Fruit fly (Drosophila melanogaster) whole organism, embryonic: Measurements from ENCODE around the gene CG32271.

Source experiments
- ATbp ChIP-seq: fragments of 200-800 bp; sonication (Bioruptor generic); optimal IDR thresholded peaks from 2 replicates; lab custom pipeline; 2017; ENCODE audit warnings: missing biosample characterization, mild to moderate bottlenecking, missing genetic modification characterization, missing genetic modification reagents
- CG1024 ChIP-seq: fragments of 200-800 bp; sonication (Bioruptor generic); IDR thresholded peaks from 2 replicates; pipeline ENCODE4 v1.3.6; 2022; ENCODE audit warnings: missing biosample characterization, missing genetic modification characterization
- CG10959 ChIP-seq: fragments of 200-800 bp; sonication (Bioruptor generic); IDR thresholded peaks from 2 replicates; pipeline ENCODE4 v1.3.6; 2022; ENCODE audit warnings: missing biosample characterization, missing genetic modification characterization
- CG11695 ChIP-seq: fragments of 200-800 bp; sonication (Bioruptor generic); IDR thresholded peaks from 3 replicates; pipeline ENCODE4 v1.3.6; 2022; ENCODE audit warnings: missing biosample characterization, missing genetic modification characterization
- CG12744 ChIP-seq: fragments of 200-800 bp; sonication (Bioruptor generic); optimal IDR thresholded peaks from 2 replicates; lab custom pipeline; 2016; ENCODE audit warnings: missing biosample characterization, missing genetic modification characterization
- CG13287 ChIP-seq: fragments of 200-800 bp; sonication (Bioruptor generic); IDR thresholded peaks from 2 replicates; pipeline ENCODE4 v1.3.6; 2022; ENCODE audit warnings: missing biosample characterization, missing genetic modification characterization; ENCODE audit not compliant: partially characterized antibody
- CG13894 ChIP-seq: fragments of 200-800 bp; sonication (Bioruptor generic); optimal IDR thresholded peaks from 3 replicates; lab custom pipeline; 2018; ENCODE audit warnings: missing biosample characterization, mild to moderate bottlenecking, missing genetic modification characterization, moderate library complexity
- CG17385 ChIP-seq: fragments of 200-800 bp; sonication (Bioruptor generic); optimal IDR thresholded peaks from 3 replicates; lab custom pipeline; 2018; ENCODE audit warnings: missing biosample characterization, mild to moderate bottlenecking, missing genetic modification characterization
- CG17802 ChIP-seq: fragments of 200-800 bp; sonication (Bioruptor generic); optimal IDR thresholded peaks from 2 replicates; lab custom pipeline; 2018; ENCODE audit warnings: missing biosample characterization, mild to moderate bottlenecking, missing genetic modification characterization, moderate library complexity
- CG31365 ChIP-seq: fragments of 200-800 bp; sonication (Bioruptor generic); optimal IDR thresholded peaks from 2 replicates; lab custom pipeline; 2018; ENCODE audit warnings: missing biosample characterization, mild to moderate bottlenecking, missing genetic modification characterization
- CG32772 ChIP-seq: fragments of 200-800 bp; sonication (Bioruptor generic); IDR thresholded peaks from 2 replicates; pipeline ENCODE4 v1.3.6; 2022; ENCODE audit warnings: missing biosample characterization, missing genetic modification characterization
- CG4730 ChIP-seq: fragments of 200-800 bp; sonication (Bioruptor generic); IDR thresholded peaks from 2 replicates; pipeline ENCODE4 v1.3.6; 2022; ENCODE audit warnings: missing biosample characterization, missing genetic modification characterization
- CG6272 ChIP-seq: fragments of 200-800 bp; sonication (Bioruptor generic); IDR thresholded peaks from 2 replicates; pipeline ENCODE4 v1.3.6; 2022; ENCODE audit warnings: missing biosample characterization, missing genetic modification characterization
- CG7928 ChIP-seq: fragments of 200-800 bp; sonication (Bioruptor generic); optimal IDR thresholded peaks from 2 replicates; lab custom pipeline; 2017; ENCODE audit warnings: missing biosample characterization, mild to moderate bottlenecking, missing genetic modification characterization
- CG8290 ChIP-seq, 3 experiments: fragments of 200-800 bp; sonication (Bioruptor generic); optimal IDR thresholded peaks; 2 replicates each; lab custom pipeline; 2016 to 2019; ENCODE audit warnings: missing biosample characterization in 3 of 3, missing genetic modification characterization in 3 of 3, mild to moderate bottlenecking in 2 of 3, moderate library complexity in 1 of 3
- CG8359 ChIP-seq: fragments of 200-800 bp; sonication (Bioruptor generic); optimal IDR thresholded peaks from 2 replicates; lab custom pipeline; 2017; ENCODE audit warnings: missing biosample characterization, mild to moderate bottlenecking, missing genetic modification characterization, borderline replicate concordance
- Camta ChIP-seq: fragments of 200-800 bp; sonication (Bioruptor generic); optimal IDR thresholded peaks from 2 replicates; lab custom pipeline; 2016; ENCODE audit warnings: missing biosample characterization, missing genetic modification characterization
- D19B ChIP-seq: fragments of 200-800 bp; sonication (Bioruptor generic); optimal IDR thresholded peaks from 2 replicates; lab custom pipeline; 2017; ENCODE audit warnings: missing biosample characterization, mild to moderate bottlenecking, missing genetic modification characterization
- E2f1 ChIP-seq: fragments of 200-800 bp; sonication (Bioruptor generic); IDR thresholded peaks from 2 replicates; pipeline ENCODE4 v1.3.6; 2022; ENCODE audit warnings: missing biosample characterization, missing genetic modification characterization
- Eip74EF ChIP-seq, 2 experiments: fragments of 200-800 bp in 1 of 2; fragments of >200 bp in 1 of 2; sonication (Bioruptor generic) in 1 of 2; optimal IDR thresholded peaks; 2 replicates each; lab custom pipeline; 2017 to 2019; ENCODE audit warnings: missing biosample characterization in 2 of 2, missing genetic modification characterization in 2 of 2, mild to moderate bottlenecking in 1 of 2, moderate library complexity in 1 of 2
- Ets65A ChIP-seq: fragments of 200-800 bp; sonication (Bioruptor generic); peaks from one replicate; lab custom pipeline; 2016; ENCODE audit warnings: missing biosample characterization, missing genetic modification characterization
- Ets97D ChIP-seq: fragments of 200-800 bp; sonication (Bioruptor generic); optimal IDR thresholded peaks from 3 replicates; lab custom pipeline; 2016; ENCODE audit warnings: missing biosample characterization, missing genetic modification characterization
- Fer3 ChIP-seq: fragments of 200-800 bp; sonication (Bioruptor generic); optimal IDR thresholded peaks from 2 replicates; lab custom pipeline; 2018; ENCODE audit warnings: missing biosample characterization, mild to moderate bottlenecking, missing genetic modification characterization, moderate library complexity
- HmgD ChIP-seq: fragments of 200-800 bp; sonication (Bioruptor generic); optimal IDR thresholded peaks from 3 replicates; lab custom pipeline; 2016; ENCODE audit warnings: missing biosample characterization, missing genetic modification characterization
- Kr ChIP-seq: fragments of 200-800 bp; sonication (Bioruptor generic); optimal IDR thresholded peaks from 2 replicates; lab custom pipeline; 2017; ENCODE audit warnings: missing biosample characterization, mild to moderate bottlenecking, missing genetic modification characterization
- Nf-YB ChIP-seq: fragments of 200-800 bp; sonication (Bioruptor generic); optimal IDR thresholded peaks from 3 replicates; lab custom pipeline; 2019; ENCODE audit warnings: missing biosample characterization, mild to moderate bottlenecking, missing genetic modification characterization, moderate library complexity
- Nf-YC ChIP-seq: fragments of 200-800 bp; optimal IDR thresholded peaks from 3 replicates; lab custom pipeline; 2019; ENCODE audit warnings: missing biosample characterization, mild to moderate bottlenecking, missing genetic modification characterization, moderate library complexity
- NfI ChIP-seq: fragments of 200-800 bp; sonication (Bioruptor generic); optimal IDR thresholded peaks from 3 replicates; lab custom pipeline; 2018; ENCODE audit warnings: missing biosample characterization, mild to moderate bottlenecking, missing genetic modification characterization, moderate library complexity
- PHDP ChIP-seq: fragments of 200-800 bp; sonication (Bioruptor generic); optimal IDR thresholded peaks from 3 replicates; lab custom pipeline; 2018; ENCODE audit warnings: missing biosample characterization, mild to moderate bottlenecking, missing genetic modification characterization, moderate library complexity
- Poxn ChIP-seq: fragments of 200-800 bp; sonication (Bioruptor generic); IDR thresholded peaks from 2 replicates; pipeline ENCODE4 v1.3.6; 2022; ENCODE audit warnings: missing biosample characterization, missing genetic modification characterization
- ab ChIP-seq: fragments of 200-800 bp; sonication (Bioruptor generic); optimal IDR thresholded peaks from 2 replicates; lab custom pipeline; 2016; ENCODE audit warnings: missing biosample characterization, missing genetic modification characterization
- ci ChIP-seq: fragments of 200-800 bp; sonication (Bioruptor generic); IDR thresholded peaks from 3 replicates; pipeline ENCODE4 v1.3.6; 2022; ENCODE audit warnings: missing biosample characterization, missing genetic modification characterization
- dati ChIP-seq: fragments of 200-800 bp; sonication (Bioruptor generic); IDR thresholded peaks from 2 replicates; pipeline ENCODE4 v1.3.6; 2022; ENCODE audit warnings: missing biosample characterization, missing genetic modification characterization
- disco-r ChIP-seq: fragments of 200-800 bp; sonication (Bioruptor generic); optimal IDR thresholded peaks from 2 replicates; lab custom pipeline; 2016; ENCODE audit warnings: missing biosample characterization, missing genetic modification characterization
- dysf ChIP-seq: fragments of 200-800 bp; sonication (Bioruptor generic); IDR thresholded peaks from 3 replicates; pipeline ENCODE4 v1.3.6; 2022; ENCODE audit warnings: missing biosample characterization, missing genetic modification characterization
- ems ChIP-seq: fragments of 200-800 bp; sonication (Bioruptor generic); optimal IDR thresholded peaks from 3 replicates; lab custom pipeline; 2016; ENCODE audit warnings: missing biosample characterization, missing genetic modification characterization
- her ChIP-seq: fragments of 200-800 bp; sonication (Bioruptor generic); optimal IDR thresholded peaks from 2 replicates; lab custom pipeline; 2016; ENCODE audit warnings: missing biosample characterization, missing genetic modification characterization
- jing ChIP-seq: fragments of 200-800 bp; sonication (Bioruptor generic); optimal IDR thresholded peaks from 2 replicates; lab custom pipeline; 2018; ENCODE audit warnings: missing biosample characterization, mild to moderate bottlenecking, missing genetic modification characterization
- lmd ChIP-seq: fragments of 200-800 bp; sonication (Bioruptor generic); IDR thresholded peaks from 2 replicates; pipeline ENCODE4 v1.3.6; 2022; ENCODE audit warnings: missing biosample characterization, missing genetic modification characterization
- nom ChIP-seq: fragments of 200-800 bp; sonication (Bioruptor generic); optimal IDR thresholded peaks from 2 replicates; lab custom pipeline; 2017; ENCODE audit warnings: missing biosample characterization, missing genetic modification characterization, mild to moderate bottlenecking, moderate library complexity, missing genetic modification reagents
- odd ChIP-seq: fragments of 200-800 bp; sonication (Bioruptor generic); optimal IDR thresholded peaks from 2 replicates; lab custom pipeline; 2017; ENCODE audit warnings: missing biosample characterization, mild to moderate bottlenecking, missing genetic modification characterization
- pfk ChIP-seq: fragments of 200-800 bp; sonication (Bioruptor generic); optimal IDR thresholded peaks from 2 replicates; lab custom pipeline; 2018; ENCODE audit warnings: missing biosample characterization, mild to moderate bottlenecking, missing genetic modification characterization, moderate library complexity
- pita ChIP-seq: fragments of 200-800 bp; sonication (Bioruptor generic); optimal IDR thresholded peaks from 2 replicates; lab custom pipeline; 2017; ENCODE audit warnings: missing biosample characterization, mild to moderate bottlenecking, missing genetic modification characterization
- ro ChIP-seq: fragments of 200-800 bp; sonication (Bioruptor generic); IDR thresholded peaks from 2 replicates; pipeline ENCODE4 v1.3.6; 2022; ENCODE audit warnings: missing biosample characterization, missing genetic modification characterization
- salm ChIP-seq: fragments of 200-800 bp; sonication (Bioruptor generic); optimal IDR thresholded peaks from 2 replicates; lab custom pipeline; 2018; ENCODE audit warnings: missing biosample characterization, mild to moderate bottlenecking, missing genetic modification characterization
- sens ChIP-seq: fragments of 200-800 bp; sonication (Bioruptor generic); peaks from one replicate; lab custom pipeline; 2016; ENCODE audit warnings: missing biosample characterization, missing genetic modification characterization
- ssp ChIP-seq: fragments of 200-800 bp; sonication (Bioruptor generic); IDR thresholded peaks from 2 replicates; pipeline ENCODE4 v1.3.6; 2022; ENCODE audit warnings: missing biosample characterization, missing genetic modification characterization
- ttk ChIP-seq: fragments of 200-800 bp; sonication (Bioruptor generic); IDR thresholded peaks from 2 replicates; pipeline ENCODE4 v2.1.2; 2022; ENCODE audit warnings: missing biosample characterization, missing genetic modification characterization
- zfh1 ChIP-seq: fragments of 200-800 bp; sonication (Bioruptor generic); IDR thresholded peaks from 3 replicates; pipeline ENCODE4 v1.3.6; 2022; ENCODE audit warnings: missing biosample characterization, missing genetic modification characterization

CG32271 gene

DNA sequence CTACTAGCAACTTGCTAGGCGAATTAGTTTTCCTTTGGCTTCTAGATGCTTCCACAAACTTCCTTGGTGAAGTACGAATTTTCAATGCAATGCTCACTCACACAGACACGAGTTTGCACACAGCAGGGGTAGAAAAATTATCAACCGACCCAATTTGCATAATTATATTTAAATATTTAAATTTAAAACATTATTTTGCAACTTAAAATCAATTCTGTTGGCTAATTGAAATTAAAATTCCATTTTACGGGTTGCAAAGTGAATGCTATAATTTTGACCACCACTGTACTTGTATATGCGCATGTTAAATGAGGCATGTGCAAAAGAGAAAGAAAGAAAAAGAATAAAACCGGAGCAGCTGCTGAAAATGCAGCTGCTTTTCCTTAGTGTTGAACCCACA is 8.9 kb downstream of the CG32271 start (continued):
- peak in 1 of 2 experiments; percentile 91 for TF ChIP-seq Eip74EF (GFP tag; optimal IDR thresholded peaks at IDR 0.05; lab: Kevin White, UChicago)
- peak; percentile 93 for TF ChIP-seq CG10959 (GFP tag; lab: Robert Waterston, UW)
- TF ChIP-seq CG1024 (GFP tag; lab: Robert Waterston, UW), result peak; percentile 91
- TF ChIP-seq dysf, result peak; percentile 94
- peak; percentile 89 for TF ChIP-seq CG13894 (tag; lab: Kevin White, UChicago)
- peak; percentile 53 for TF ChIP-seq Ets97D

DNA sequence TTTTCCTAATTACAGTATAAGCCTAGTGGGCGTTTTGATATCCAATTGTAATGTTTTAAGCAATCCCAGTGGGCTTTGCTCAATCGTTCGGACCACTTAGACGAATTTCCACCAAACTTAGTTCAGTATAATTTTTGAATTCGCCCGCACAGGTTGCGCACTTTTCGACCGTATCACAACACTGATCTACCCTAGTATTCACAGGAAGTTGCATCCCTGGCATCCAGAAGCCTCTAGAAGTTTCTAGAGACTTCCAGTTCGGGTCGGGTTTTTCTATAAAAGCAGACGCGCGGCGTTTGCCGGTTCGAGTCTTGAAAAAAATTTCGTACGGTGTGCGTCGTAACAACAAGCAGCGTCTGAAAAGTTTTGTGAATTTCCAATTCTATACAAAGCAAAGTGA is 10.1 kb downstream of the CG32271 start, which contains the start of gene Hsp83:
Gene Hsp83 (plus strand): TSS at position 58 of the 400 bp plus-strand sequence.
- TF ChIP-seq ab (peak; percentile 3), ci (GFP tag; lab: Robert Waterston, UW) (peak; percentile 99), PHDP (tag; lab: Kevin White, UChicago) (peak; percentile 98), odd (GFP tag; lab: Kevin White, UChicago) (peak; percentile 99), Camta (GFP tag; lab: Kevin White, UChicago) (peak; percentile 92), Fer3 (tag; lab: Kevin White, UChicago) (peak; percentile 98), NfI (GFP tag; lab: Kevin White, UChicago) (peak; percentile 98), CG10959 (GFP tag; lab: Robert Waterston, UW) (peak; percentile 81), CG12744 (GFP tag; lab: Kevin White, UChicago) (peak; percentile 94), CG31365 (tag; lab: Kevin White, UChicago) (peak; percentile 95), CG8359 (GFP tag; lab: Kevin White, UChicago) (peak; percentile 93), CG32772 (GFP tag; lab: Robert Waterston, UW) (peak; percentile 84), lmd (GFP tag; lab: Robert Waterston, UW) (peak; percentile 80), CG4730 (GFP tag; lab: Robert Waterston, UW) (peak; percentile 77; the same call in 1 of the 2 replicates), Kr (GFP tag; lab: Kevin White, UChicago) (peak; percentile 94), ems (GFP tag; lab: Kevin White, UChicago) (peak; percentile 92), HmgD (GFP tag; lab: Kevin White, UChicago) (peak; percentile 70), her (peak; percentile 96), jing (GFP tag; lab: Kevin White, UChicago) (peak; percentile 79), ttk (GFP tag; lab: Robert Waterston, UW) (peak; percentile 89), sens (GFP tag; lab: Kevin White, UChicago) (peak; percentile 97), pfk (GFP tag; lab: Kevin White, UChicago) (peak; percentile 92), CG17802 (peak; percentile 86), salm (tag; lab: Kevin White, UChicago) (peak; percentile 89), CG17385 (peak; percentile 96), zfh1 (GFP tag; lab: Robert Waterston, UW) (peak; percentile 97), pita (GFP tag; lab: Kevin White, UChicago) (peak; percentile 6), CG8290 (GFP tag; optimal IDR thresholded peaks at IDR 0.05; lab: Kevin White, UChicago) (peak; percentile 91), CG8290 (tag; optimal IDR thresholded peaks at IDR 0.05; lab: Kevin White, UChicago) (peak; percentile 97), CG13287 (GFP tag; lab: Robert Waterston, UW) (no peak), CG7928 (GFP tag; lab: Kevin White, UChicago) (peak; percentile 99), nom (peak; percentile 99), Ets65A (GFP tag; lab: Kevin White, UChicago) (peak; percentile 99), CG6272 (GFP tag; lab: Robert Waterston, UW) (peak; percentile 56), D19B (GFP tag; lab: Kevin White, UChicago) (peak; percentile 87), E2f1 (peak; percentile 87), Nf-YC (tag; lab: Kevin White, UChicago) (peak; percentile 86), CG11695 (GFP tag; lab: Robert Waterston, UW) (peak; percentile 84), disco-r (peak; percentile 91), dati (GFP tag; lab: Robert Waterston, UW) (peak; percentile 88), Poxn (peak; percentile 40; the same call in 1 of the 2 replicates), ssp (peak; percentile 65), ro (GFP tag; lab: Robert Waterston, UW) (peak; percentile 40; the same call in 1 of the 2 replicates), Nf-YB (GFP tag; lab: Kevin White, UChicago) (peak; percentile 81), ATbp (peak; percentile 97)
